Fruit fly (Drosophila melanogaster) whole organism, embryonic: Measurements from ENCODE around the gene pot.

ENCODE experiments used
- Adf1 ChIP-seq: fragments of 200-800 bp; sonication (Bioruptor generic); IDR thresholded peaks from 2 replicates; pipeline ENCODE4 v1.3.6; 2022; ENCODE audit warnings: missing biosample characterization, missing genetic modification characterization
- B-H2 ChIP-seq: fragments of 200-800 bp; sonication (Bioruptor generic); optimal IDR thresholded peaks from 2 replicates; lab custom pipeline; 2018; ENCODE audit warnings: missing biosample characterization, mild to moderate bottlenecking, missing genetic modification characterization
- CG10274 ChIP-seq: fragments of 200-800 bp; sonication (Bioruptor generic); optimal IDR thresholded peaks from 3 replicates; lab custom pipeline; 2017; ENCODE audit warnings: missing biosample characterization, mild to moderate bottlenecking, missing genetic modification characterization
- CG10431 ChIP-seq: fragments of 200-800 bp; sonication (Bioruptor generic); optimal IDR thresholded peaks from 3 replicates; lab custom pipeline; 2018; ENCODE audit warnings: missing biosample characterization, mild to moderate bottlenecking, missing genetic modification characterization
- CG11723 ChIP-seq: fragments of 200-800 bp; sonication (Bioruptor generic); optimal IDR thresholded peaks from 2 replicates; lab custom pipeline; 2017; ENCODE audit warnings: missing biosample characterization, mild to moderate bottlenecking, missing genetic modification characterization
- CG12155 ChIP-seq: fragments of 200-800 bp; sonication (Bioruptor generic); optimal IDR thresholded peaks from 3 replicates; lab custom pipeline; 2016; ENCODE audit warnings: missing biosample characterization, missing genetic modification characterization
- CG12299 ChIP-seq: fragments of 200-800 bp; sonication (Bioruptor generic); optimal IDR thresholded peaks from 2 replicates; lab custom pipeline; 2018; ENCODE audit warnings: missing biosample characterization, mild to moderate bottlenecking, missing genetic modification characterization
- CG13123 ChIP-seq: fragments of 200-800 bp; sonication (Bioruptor generic); optimal IDR thresholded peaks from 2 replicates; lab custom pipeline; 2016; ENCODE audit warnings: missing biosample characterization, missing genetic modification characterization
- CG13287 ChIP-seq: fragments of 200-800 bp; sonication (Bioruptor generic); IDR thresholded peaks from 2 replicates; pipeline ENCODE4 v1.3.6; 2022; ENCODE audit warnings: missing biosample characterization, missing genetic modification characterization; ENCODE audit not compliant: partially characterized antibody
- CG15601 ChIP-seq: fragments of 200-800 bp; sonication (Bioruptor generic); optimal IDR thresholded peaks from 3 replicates; lab custom pipeline; 2019; ENCODE audit warnings: missing biosample characterization, mild to moderate bottlenecking, missing genetic modification characterization, moderate library complexity
- CG16779 ChIP-seq: fragments of 200-800 bp; sonication (Bioruptor generic); IDR thresholded peaks from 2 replicates; pipeline ENCODE4 v1.3.6; 2022; ENCODE audit warnings: missing biosample characterization, missing genetic modification characterization
- CG17186 ChIP-seq: fragments of 200-800 bp; sonication (Bioruptor generic); optimal IDR thresholded peaks from 3 replicates; lab custom pipeline; 2017; ENCODE audit warnings: missing biosample characterization, missing genetic modification reagents, missing genetic modification characterization
- CG18476 ChIP-seq: fragments of 200-800 bp; sonication (Bioruptor generic); optimal IDR thresholded peaks from 2 replicates; lab custom pipeline; 2016; ENCODE audit warnings: missing biosample characterization, mild to moderate bottlenecking, missing genetic modification characterization
- CG32767 ChIP-seq: fragments of 200-800 bp; sonication (Bioruptor generic); IDR thresholded peaks from 2 replicates; pipeline ENCODE4 v1.3.6; 2022; ENCODE audit warnings: missing biosample characterization, missing genetic modification characterization
- CG34224 ChIP-seq: fragments of 200-800 bp; sonication (Bioruptor generic); IDR thresholded peaks from 3 replicates; pipeline ENCODE4 v1.3.6; 2022; ENCODE audit warnings: missing biosample characterization, missing genetic modification characterization; ENCODE audit not compliant: partially characterized antibody
- CG4404 ChIP-seq: fragments of 200-800 bp; sonication (Bioruptor generic); IDR thresholded peaks from 2 replicates; pipeline ENCODE4 v1.3.6; 2022; ENCODE audit warnings: missing biosample characterization, missing genetic modification characterization
- CG4730 ChIP-seq: fragments of 200-800 bp; sonication (Bioruptor generic); IDR thresholded peaks from 2 replicates; pipeline ENCODE4 v1.3.6; 2022; ENCODE audit warnings: missing biosample characterization, missing genetic modification characterization
- CG6813 ChIP-seq: fragments of 200-800 bp; sonication (Bioruptor generic); optimal IDR thresholded peaks from 2 replicates; lab custom pipeline; 2017; ENCODE audit warnings: missing biosample characterization, missing genetic modification characterization, mild to moderate bottlenecking, moderate library complexity, missing genetic modification reagents
- CG7839 ChIP-seq: fragments of 200-800 bp; sonication (Bioruptor generic); optimal IDR thresholded peaks from 3 replicates; lab custom pipeline; 2018; ENCODE audit warnings: missing biosample characterization, mild to moderate bottlenecking, missing genetic modification characterization, moderate library complexity
- Camta ChIP-seq: fragments of 200-800 bp; sonication (Bioruptor generic); optimal IDR thresholded peaks from 2 replicates; lab custom pipeline; 2016; ENCODE audit warnings: missing biosample characterization, missing genetic modification characterization
- D19A ChIP-seq: fragments of 200-800 bp; optimal IDR thresholded peaks from 3 replicates; lab custom pipeline; 2019; ENCODE audit warnings: missing biosample characterization, mild to moderate bottlenecking, missing genetic modification characterization, moderate library complexity
- Dek ChIP-seq: fragments of 200-800 bp; sonication (Bioruptor generic); optimal IDR thresholded peaks from 3 replicates; lab custom pipeline; 2019; ENCODE audit warnings: missing biosample characterization, mild to moderate bottlenecking, missing genetic modification characterization, moderate library complexity
- GATAe ChIP-seq: fragments of 200-800 bp; sonication (Bioruptor generic); conservative IDR thresholded peaks from 2 replicates; pipeline ENCODE4 v1.3.6; 2022; ENCODE audit warnings: missing biosample characterization, missing genetic modification characterization
- Gug ChIP-seq: fragments of 200-800 bp; sonication (Bioruptor generic); IDR thresholded peaks from 4 replicates; pipeline ENCODE4 v1.3.6; 2022; ENCODE audit warnings: missing biosample characterization, missing genetic modification characterization
- Hmx ChIP-seq: fragments of 200-800 bp; sonication (Bioruptor generic); optimal IDR thresholded peaks from 2 replicates; lab custom pipeline; 2016; ENCODE audit warnings: missing biosample characterization, missing genetic modification characterization
- MTF-1 ChIP-seq: fragments of 200-800 bp; sonication (Bioruptor generic); optimal IDR thresholded peaks from 2 replicates; lab custom pipeline; 2018; ENCODE audit warnings: missing biosample characterization, mild to moderate bottlenecking, missing genetic modification characterization, borderline replicate concordance
- NK7.1 ChIP-seq: fragments of 200-800 bp; sonication (Bioruptor generic); optimal IDR thresholded peaks from 3 replicates; lab custom pipeline; 2016; ENCODE audit warnings: missing biosample characterization, missing genetic modification characterization
- Ptx1 ChIP-seq: fragments of 200-800 bp; sonication (Bioruptor generic); IDR thresholded peaks from 2 replicates; pipeline ENCODE4 v1.3.6; 2022; ENCODE audit warnings: missing biosample characterization, missing genetic modification characterization
- Stat92E ChIP-seq, 3 experiments: fragments of >200 bp in 2 of 3; fragments of 200-800 bp in 1 of 3; sonication (Bioruptor generic) in 1 of 3; optimal IDR thresholded peaks; 2 replicates each; lab custom pipeline; 2017 to 2019; ENCODE audit warnings: missing biosample characterization in 3 of 3, missing genetic modification characterization in 3 of 3, mild to moderate bottlenecking in 1 of 3, moderate library complexity in 1 of 3
- Trl ChIP-seq, 3 experiments: fragments of >200 bp in 2 of 3; fragments of 200-800 bp in 1 of 3; sonication (Bioruptor generic) in 1 of 3; optimal IDR thresholded peaks; 2 replicates in 1 of 3; 3 replicates in 2 of 3; lab custom pipeline; 2016 to 2017; ENCODE audit warnings: missing biosample characterization in 1 of 3, missing genetic modification characterization in 1 of 3
- bsh ChIP-seq, 2 experiments: fragments of 200-800 bp; sonication (Bioruptor generic); optimal IDR thresholded peaks; 2 replicates each; lab custom pipeline; 2017 to 2018; ENCODE audit warnings: mild to moderate bottlenecking in 2 of 2, missing biosample characterization in 2 of 2, missing genetic modification characterization in 2 of 2, moderate library complexity in 1 of 2
- crol ChIP-seq: fragments of 200-800 bp; sonication (Bioruptor generic); IDR thresholded peaks from 2 replicates; pipeline ENCODE4 v1.3.6; 2022; ENCODE audit warnings: missing biosample characterization, missing genetic modification characterization
- gcm2 ChIP-seq: fragments of 200-800 bp; sonication (Bioruptor generic); optimal IDR thresholded peaks from 2 replicates; lab custom pipeline; 2016; ENCODE audit warnings: missing biosample characterization, missing genetic modification characterization
- h ChIP-seq: fragments of >200 bp; optimal IDR thresholded peaks from 2 replicates; lab custom pipeline; 2017
- her ChIP-seq: fragments of 200-800 bp; sonication (Bioruptor generic); optimal IDR thresholded peaks from 2 replicates; lab custom pipeline; 2016; ENCODE audit warnings: missing biosample characterization, missing genetic modification characterization
- hth ChIP-seq: fragments of >200 bp; optimal IDR thresholded peaks from 2 replicates; lab custom pipeline; 2017; ENCODE audit warnings: inconsistent platforms
- insv ChIP-seq, 2 experiments: fragments of 200-800 bp; sonication (Bioruptor generic); optimal IDR thresholded peaks; 3 replicates each; lab custom pipeline; 2016 to 2018; ENCODE audit warnings: missing biosample characterization in 2 of 2, missing genetic modification characterization in 2 of 2
- lab ChIP-seq: fragments of 200-800 bp; sonication (Bioruptor generic); optimal IDR thresholded peaks from 3 replicates; lab custom pipeline; 2017; ENCODE audit warnings: missing biosample characterization, missing genetic modification characterization, mild to moderate bottlenecking, moderate library complexity, missing genetic modification reagents
- luna ChIP-seq: fragments of 200-800 bp; sonication (Bioruptor generic); optimal IDR thresholded peaks from 2 replicates; lab custom pipeline; 2016; ENCODE audit warnings: missing biosample characterization, missing genetic modification characterization
- mirr ChIP-seq: fragments of 200-800 bp; sonication (Bioruptor generic); optimal IDR thresholded peaks from 3 replicates; lab custom pipeline; 2018; ENCODE audit warnings: missing biosample characterization, mild to moderate bottlenecking, missing genetic modification characterization
- p53 ChIP-seq: fragments of 200-800 bp; sonication (Bioruptor generic); optimal IDR thresholded peaks from 2 replicates; lab custom pipeline; 2016; ENCODE audit warnings: missing biosample characterization, missing genetic modification characterization
- pan ChIP-seq, 4 experiments: fragments of >200 bp in 3 of 4; fragments of 200-800 bp in 1 of 4; sonication (Bioruptor generic) in 1 of 4; optimal IDR thresholded peaks in 3 of 4; IDR thresholded peaks in 1 of 4; 2 replicates each; pipeline versions ENCODE4 v1.3.6 to Lab custom; 2017 to 2022; ENCODE audit warnings: missing biosample characterization in 2 of 4, missing genetic modification characterization in 2 of 4, mixed read lengths in 1 of 4
- pfk ChIP-seq: fragments of 200-800 bp; sonication (Bioruptor generic); optimal IDR thresholded peaks from 2 replicates; lab custom pipeline; 2018; ENCODE audit warnings: missing biosample characterization, mild to moderate bottlenecking, missing genetic modification characterization, moderate library complexity
- sens ChIP-seq: fragments of 200-800 bp; sonication (Bioruptor generic); peaks from one replicate; lab custom pipeline; 2016; ENCODE audit warnings: missing biosample characterization, missing genetic modification characterization
- slbo ChIP-seq: fragments of 200-800 bp; sonication (Bioruptor generic); IDR thresholded peaks from 2 replicates; pipeline ENCODE4 v1.3.6; 2022; ENCODE audit warnings: missing biosample characterization, missing genetic modification characterization
- sug ChIP-seq: fragments of 200-800 bp; optimal IDR thresholded peaks from 2 replicates; lab custom pipeline; 2019; ENCODE audit warnings: missing biosample characterization, mild to moderate bottlenecking, missing genetic modification characterization, moderate library complexity
- tin ChIP-seq: fragments of 200-800 bp; sonication (Bioruptor generic); optimal IDR thresholded peaks from 3 replicates; lab custom pipeline; 2016; ENCODE audit warnings: missing biosample characterization, missing genetic modification characterization
- toy ChIP-seq: fragments of 200-800 bp; sonication (Bioruptor generic); IDR thresholded peaks from 2 replicates; pipeline ENCODE4 v1.3.6; 2022; ENCODE audit warnings: missing biosample characterization, missing genetic modification characterization
- usp ChIP-seq: fragments of >200 bp; optimal IDR thresholded peaks from 2 replicates; lab custom pipeline; 2017; ENCODE audit warnings: missing biosample characterization, missing genetic modification characterization
- vnd ChIP-seq: fragments of 200-800 bp; sonication (Bioruptor generic); IDR thresholded peaks from 3 replicates; pipeline ENCODE4 v1.3.6; 2022; ENCODE audit warnings: missing biosample characterization, missing genetic modification characterization; ENCODE audit not compliant: partially characterized antibody

Gene pot

dm6 chrX:11915154-11915593 is 1.9 kb downstream of the pot start (continued):
- peak; percentile 85 for TF ChIP-seq sens (GFP tag; lab: Kevin White, UChicago)
- TF ChIP-seq crol (GFP tag; lab: Robert Waterston, UW), result peak; percentile 34; the same call in 1 of the 2 replicates
- no peak for TF ChIP-seq Trl (optimal IDR thresholded peaks at IDR 0.05; lab: Kevin White, UChicago)
- TF ChIP-seq Trl (GFP tag; optimal IDR thresholded peaks at IDR 0.05; lab: Kevin White, UChicago), result no peak
- no peak for TF ChIP-seq vnd (GFP tag; lab: Robert Waterston, UW)
- no peak for TF ChIP-seq hth
- TF ChIP-seq slbo (GFP tag; lab: Robert Waterston, UW), result peak; percentile 74
- TF ChIP-seq CG15601 (tag; lab: Kevin White, UChicago), result peak; percentile 87
- TF ChIP-seq CG13123, result peak; percentile 2
- TF ChIP-seq luna (GFP tag; lab: Kevin White, UChicago), result no peak
- peak; percentile 64 for TF ChIP-seq CG10274 (GFP tag; lab: Kevin White, UChicago)
- TF ChIP-seq CG16779 (GFP tag; lab: Robert Waterston, UW), result 0 out of 2 replicates have a peak, but pooled peaks have one; percentile 15
- no peak for TF ChIP-seq gcm2 (GFP tag; lab: Kevin White, UChicago)
- TF ChIP-seq Adf1 (GFP tag; lab: Robert Waterston, UW), result peak; percentile 44; the same call in 1 of the 2 replicates
- TF ChIP-seq CG7839 (tag; lab: Kevin White, UChicago), result peak; percentile 95
- peak; percentile 80 for TF ChIP-seq CG4404 (GFP tag; lab: Robert Waterston, UW)
- no peak for TF ChIP-seq p53 (GFP tag; lab: Kevin White, UChicago)
- peak; percentile 68 for TF ChIP-seq MTF-1 (GFP tag; lab: Kevin White, UChicago)
- TF ChIP-seq CG12299 (tag; lab: Kevin White, UChicago), result peak; percentile 90
- TF ChIP-seq insv (GFP tag; optimal IDR thresholded peaks at IDR 0.05; lab: Kevin White, UChicago), result peak in 1 of 2 experiments; percentile 47
- peak; percentile 74 for TF ChIP-seq CG10431 (GFP tag; lab: Kevin White, UChicago)
- peak; percentile 89 for TF ChIP-seq Dek (tag; lab: Kevin White, UChicago)
- peak; percentile 65 for TF ChIP-seq B-H2 (GFP tag; lab: Kevin White, UChicago)
- TF ChIP-seq CG11723 (GFP tag; lab: Kevin White, UChicago), result peak; percentile 79
- TF ChIP-seq Hmx (GFP tag; lab: Kevin White, UChicago), result no peak
- TF ChIP-seq pfk, result peak; percentile 14
- peak; percentile 48 for TF ChIP-seq mirr (GFP tag; lab: Kevin White, UChicago)
- peak; percentile 47 for TF ChIP-seq GATAe
- peak; percentile 63 to 90 for TF ChIP-seq bsh (GFP tag; optimal IDR thresholded peaks at IDR 0.05; lab: Kevin White, UChicago)
- TF ChIP-seq CG6813 (GFP tag; lab: Kevin White, UChicago), result peak; percentile 79
- TF ChIP-seq Gug (GFP tag; lab: Robert Waterston, UW), result peak; percentile 67
- TF ChIP-seq Ptx1 (GFP tag; lab: Robert Waterston, UW), result peak; percentile 90
- TF ChIP-seq lab, result peak; percentile 88
- peak; percentile 54 for TF ChIP-seq CG18476 (GFP tag; lab: Kevin White, UChicago)
- peak; percentile 54 for TF ChIP-seq CG17186 (GFP tag; lab: Kevin White, UChicago)
- peak; percentile 90 for TF ChIP-seq sug (tag; lab: Kevin White, UChicago)
- no peak for TF ChIP-seq CG34224 (GFP tag; lab: Robert Waterston, UW)
- TF ChIP-seq NK7.1 (GFP tag; lab: Kevin White, UChicago), result no peak
- TF ChIP-seq Stat92E (GFP tag; optimal IDR thresholded peaks at IDR 0.05; lab: Kevin White, UChicago), result peak in 1 of 3 experiments; percentile 50
- peak; percentile 19; the same call in 1 of the 2 replicates for TF ChIP-seq toy (GFP tag; lab: Robert Waterston, UW)
- peak; percentile 90 for TF ChIP-seq D19A (tag; lab: Kevin White, UChicago)
- peak; percentile 93 for TF ChIP-seq CG32767 (GFP tag; lab: Robert Waterston, UW)
- no peak for TF ChIP-seq h (lab: Kevin White, UChicago)
- TF ChIP-seq CG4730 (GFP tag; lab: Robert Waterston, UW), result peak; percentile 59
- TF ChIP-seq usp (GFP tag; lab: Kevin White, UChicago), result no peak
- no peak for TF ChIP-seq CG13287 (GFP tag; lab: Robert Waterston, UW)
- TF ChIP-seq tin (GFP tag; lab: Kevin White, UChicago), result peak; percentile 75
- TF ChIP-seq pan (optimal IDR thresholded peaks at IDR 0.05; lab: Kevin White, UChicago), result no peak
- TF ChIP-seq pan (GFP tag; optimal IDR thresholded peaks at IDR 0.05 in 1 of 2, IDR thresholded peaks at IDR 0.05 in 1 of 2), result peak in 1 of 2 experiments; percentile 91
- no peak for TF ChIP-seq her (GFP tag; lab: Kevin White, UChicago)
- no peak for TF ChIP-seq Camta (GFP tag; lab: Kevin White, UChicago)
- TF ChIP-seq CG12155 (GFP tag; lab: Kevin White, UChicago), result peak; percentile 67
